Fruit fly (Drosophila melanogaster) whole organism, embryonic: ENCODE measurements around the gene CG42759.

Experiments used
- Atf6 ChIP-seq: fragments of 200-800 bp; sonication (Bioruptor generic); IDR thresholded peaks from 2 replicates; pipeline ENCODE4 v1.3.6; 2022; ENCODE audit warnings: missing biosample characterization, missing genetic modification characterization
- CG10462 ChIP-seq: fragments of 200-800 bp; sonication (Bioruptor generic); optimal IDR thresholded peaks from 2 replicates; lab custom pipeline; 2016; ENCODE audit warnings: missing biosample characterization, missing genetic modification characterization
- CG11398 ChIP-seq: fragments of 200-800 bp; sonication (Bioruptor generic); optimal IDR thresholded peaks from 2 replicates; lab custom pipeline; 2016; ENCODE audit warnings: missing biosample characterization, missing genetic modification characterization
- CG12104 ChIP-seq: fragments of 200-800 bp; sonication (Bioruptor generic); optimal IDR thresholded peaks from 3 replicates; lab custom pipeline; 2016; ENCODE audit warnings: missing biosample characterization, missing genetic modification characterization
- CG1233 ChIP-seq: fragments of 200-800 bp; sonication (Bioruptor generic); optimal IDR thresholded peaks from 4 replicates; lab custom pipeline; 2018; ENCODE audit warnings: missing biosample characterization, mild to moderate bottlenecking, missing genetic modification characterization
- CG13123 ChIP-seq: fragments of 200-800 bp; sonication (Bioruptor generic); optimal IDR thresholded peaks from 2 replicates; lab custom pipeline; 2016; ENCODE audit warnings: missing biosample characterization, missing genetic modification characterization
- CG17568 ChIP-seq: fragments of 200-800 bp; sonication (Bioruptor generic); optimal IDR thresholded peaks from 2 replicates; lab custom pipeline; 2018; ENCODE audit warnings: missing biosample characterization, mild to moderate bottlenecking, missing genetic modification characterization, moderate library complexity
- CG17612 ChIP-seq: fragments of 200-800 bp; sonication (Bioruptor generic); IDR thresholded peaks from 2 replicates; pipeline ENCODE4 v1.3.6; 2022; ENCODE audit warnings: missing biosample characterization, missing genetic modification characterization
- CG1792 ChIP-seq: fragments of 200-800 bp; sonication (Bioruptor generic); optimal IDR thresholded peaks from 2 replicates; lab custom pipeline; 2016; ENCODE audit warnings: missing biosample characterization, missing genetic modification characterization
- CG18619 ChIP-seq: fragments of 200-800 bp; sonication (Bioruptor generic); optimal IDR thresholded peaks from 3 replicates; lab custom pipeline; 2017; ENCODE audit warnings: missing biosample characterization, mild to moderate bottlenecking, missing genetic modification characterization
- CG2120 ChIP-seq: fragments of 200-800 bp; sonication (Bioruptor generic); optimal IDR thresholded peaks from 3 replicates; lab custom pipeline; 2016; ENCODE audit warnings: missing biosample characterization, missing genetic modification characterization
- CG2129 ChIP-seq: fragments of 200-800 bp; sonication (Bioruptor generic); IDR thresholded peaks from 2 replicates; pipeline ENCODE4 v1.3.6; 2022; ENCODE audit warnings: missing biosample characterization, missing genetic modification characterization; ENCODE audit not compliant: partially characterized antibody
- CG3065 ChIP-seq: fragments of 200-800 bp; sonication (Bioruptor generic); optimal IDR thresholded peaks from 2 replicates; lab custom pipeline; 2016; ENCODE audit warnings: missing biosample characterization, missing genetic modification characterization
- CG34422 ChIP-seq: fragments of 200-800 bp; sonication (Bioruptor generic); IDR thresholded peaks from 3 replicates; pipeline ENCODE4 v1.3.6; 2022; ENCODE audit warnings: missing biosample characterization, missing genetic modification characterization
- CG4282 ChIP-seq: fragments of 200-800 bp; sonication (Bioruptor generic); optimal IDR thresholded peaks from 2 replicates; lab custom pipeline; 2016; ENCODE audit warnings: missing biosample characterization, missing genetic modification characterization
- CG43689 ChIP-seq: fragments of 200-800 bp; sonication (Bioruptor generic); IDR thresholded peaks from 2 replicates; pipeline ENCODE4 v1.3.6; 2022; ENCODE audit warnings: missing biosample characterization, missing genetic modification characterization
- CG4424 ChIP-seq: fragments of 200-800 bp; sonication (Bioruptor generic); optimal IDR thresholded peaks from 3 replicates; lab custom pipeline; 2016; ENCODE audit warnings: missing biosample characterization, missing genetic modification characterization
- CG4730 ChIP-seq: fragments of 200-800 bp; sonication (Bioruptor generic); IDR thresholded peaks from 2 replicates; pipeline ENCODE4 v1.3.6; 2022; ENCODE audit warnings: missing biosample characterization, missing genetic modification characterization
- CG5953 ChIP-seq: fragments of 200-800 bp; sonication (Bioruptor generic); IDR thresholded peaks from 2 replicates; pipeline ENCODE4 v1.3.6; 2022; ENCODE audit warnings: missing biosample characterization, missing genetic modification characterization
- CG9932 ChIP-seq: fragments of 200-800 bp; sonication (Bioruptor generic); IDR thresholded peaks from 2 replicates; pipeline ENCODE4 v1.3.6; 2022; ENCODE audit warnings: missing biosample characterization, missing genetic modification characterization
- CHES-1-like ChIP-seq: fragments of 200-800 bp; sonication (Bioruptor generic); optimal IDR thresholded peaks from 2 replicates; lab custom pipeline; 2016; ENCODE audit warnings: missing biosample characterization, missing genetic modification characterization
- CoRest ChIP-seq: fragments of 200-800 bp; sonication (Bioruptor generic); optimal IDR thresholded peaks from 3 replicates; lab custom pipeline; 2018; ENCODE audit warnings: missing biosample characterization, mild to moderate bottlenecking, missing genetic modification characterization, moderate library complexity
- D19B ChIP-seq: fragments of 200-800 bp; sonication (Bioruptor generic); optimal IDR thresholded peaks from 2 replicates; lab custom pipeline; 2017; ENCODE audit warnings: missing biosample characterization, mild to moderate bottlenecking, missing genetic modification characterization
- Ets65A ChIP-seq: fragments of 200-800 bp; sonication (Bioruptor generic); peaks from one replicate; lab custom pipeline; 2016; ENCODE audit warnings: missing biosample characterization, missing genetic modification characterization
- HLHmδ ChIP-seq: fragments of 200-800 bp; sonication (Bioruptor generic); optimal IDR thresholded peaks from 2 replicates; lab custom pipeline; 2018; ENCODE audit warnings: missing biosample characterization, mild to moderate bottlenecking, missing genetic modification characterization, moderate library complexity
- Hand ChIP-seq: fragments of 200-800 bp; sonication (Bioruptor generic); optimal IDR thresholded peaks from 2 replicates; lab custom pipeline; 2017; ENCODE audit warnings: mild to moderate bottlenecking, missing biosample characterization, missing genetic modification reagents, missing genetic modification characterization
- Hr3 ChIP-seq: fragments of 200-800 bp; sonication (Bioruptor generic); optimal IDR thresholded peaks from 3 replicates; lab custom pipeline; 2016; ENCODE audit warnings: missing biosample characterization, missing genetic modification characterization
- MESR4 ChIP-seq: fragments of 200-800 bp; sonication (Bioruptor generic); optimal IDR thresholded peaks from 2 replicates; lab custom pipeline; 2018; ENCODE audit warnings: missing biosample characterization, mild to moderate bottlenecking, missing genetic modification characterization, moderate library complexity
- Meics ChIP-seq: fragments of 200-800 bp; sonication (Bioruptor generic); optimal IDR thresholded peaks from 2 replicates; lab custom pipeline; 2017; ENCODE audit warnings: missing biosample characterization, mild to moderate bottlenecking, missing genetic modification characterization
- Six4 ChIP-seq: fragments of 200-800 bp; sonication (Bioruptor generic); optimal IDR thresholded peaks from 2 replicates; lab custom pipeline; 2016; ENCODE audit warnings: missing biosample characterization, missing genetic modification characterization
- Taf1 ChIP-seq: fragments of 200-800 bp; sonication (Bioruptor generic); IDR thresholded peaks from 2 replicates; pipeline ENCODE4 v1.3.6; 2022; ENCODE audit warnings: missing biosample characterization, missing genetic modification characterization
- ab ChIP-seq: fragments of 200-800 bp; sonication (Bioruptor generic); optimal IDR thresholded peaks from 2 replicates; lab custom pipeline; 2016; ENCODE audit warnings: missing biosample characterization, missing genetic modification characterization
- bcd ChIP-seq: fragments of 200-800 bp; sonication (Bioruptor generic); optimal IDR thresholded peaks from 2 replicates; lab custom pipeline; 2017; ENCODE audit warnings: missing biosample characterization, mild to moderate bottlenecking, missing genetic modification characterization
- caup ChIP-seq: fragments of 200-800 bp; sonication (Bioruptor generic); optimal IDR thresholded peaks from 3 replicates; lab custom pipeline; 2017; ENCODE audit warnings: missing biosample characterization, mild to moderate bottlenecking, missing genetic modification characterization, moderate library complexity; ENCODE audit not compliant: severe bottlenecking
- crp ChIP-seq, 2 experiments: fragments of 200-800 bp; sonication (Bioruptor generic); optimal IDR thresholded peaks; 2 replicates in 1 of 2; 3 replicates in 1 of 2; lab custom pipeline; 2017; ENCODE audit warnings: missing biosample characterization in 2 of 2, missing genetic modification characterization in 2 of 2, mild to moderate bottlenecking in 1 of 2, moderate library complexity in 1 of 2
- da ChIP-seq: fragments of 200-800 bp; sonication (Bioruptor generic); optimal IDR thresholded peaks from 2 replicates; lab custom pipeline; 2016; ENCODE audit warnings: missing biosample characterization, missing genetic modification characterization
- danr ChIP-seq: fragments of 200-800 bp; sonication (Bioruptor generic); IDR thresholded peaks from 2 replicates; pipeline ENCODE4 v1.3.6; 2022; ENCODE audit warnings: missing biosample characterization, missing genetic modification characterization
- dmrt99B ChIP-seq: fragments of 200-800 bp; sonication (Bioruptor generic); optimal IDR thresholded peaks from 2 replicates; lab custom pipeline; 2018; ENCODE audit warnings: missing biosample characterization, mild to moderate bottlenecking, missing genetic modification characterization, moderate library complexity
- esg ChIP-seq: fragments of 200-800 bp; sonication (Bioruptor generic); conservative IDR thresholded peaks from 2 replicates; pipeline ENCODE4 v1.3.6; 2022; ENCODE audit warnings: missing biosample characterization, missing genetic modification characterization
- gro ChIP-seq: fragments of 200-800 bp; sonication (Bioruptor generic); optimal IDR thresholded peaks from 2 replicates; lab custom pipeline; 2016; ENCODE audit warnings: missing biosample characterization, missing genetic modification characterization
- ind ChIP-seq: fragments of 200-800 bp; sonication (Bioruptor generic); optimal IDR thresholded peaks from 3 replicates; lab custom pipeline; 2016; ENCODE audit warnings: missing biosample characterization, missing genetic modification characterization
- inv ChIP-seq: fragments of 200-800 bp; sonication (Bioruptor generic); IDR thresholded peaks from 2 replicates; pipeline ENCODE4 v1.3.6; 2022; ENCODE audit warnings: missing biosample characterization, missing genetic modification characterization; ENCODE audit not compliant: partially characterized antibody
- kah ChIP-seq: fragments of 200-800 bp; sonication (Bioruptor generic); optimal IDR thresholded peaks from 2 replicates; lab custom pipeline; 2018; ENCODE audit warnings: missing biosample characterization, mild to moderate bottlenecking, missing genetic modification characterization
- kay ChIP-seq: fragments of 200-800 bp; sonication (Bioruptor generic); optimal IDR thresholded peaks from 2 replicates; lab custom pipeline; 2016; ENCODE audit warnings: missing biosample characterization, missing genetic modification characterization
- lbe ChIP-seq: fragments of 200-800 bp; sonication (Bioruptor generic); optimal IDR thresholded peaks from 2 replicates; lab custom pipeline; 2016; ENCODE audit warnings: missing biosample characterization, mild to moderate bottlenecking, missing genetic modification characterization
- maf-S ChIP-seq: fragments of 200-800 bp; sonication (Bioruptor generic); optimal IDR thresholded peaks from 2 replicates; lab custom pipeline; 2016; ENCODE audit warnings: missing biosample characterization, missing genetic modification characterization
- mam ChIP-seq: fragments of 200-800 bp; sonication (Bioruptor generic); optimal IDR thresholded peaks from 3 replicates; lab custom pipeline; 2016; ENCODE audit warnings: missing biosample characterization, missing genetic modification characterization
- onecut ChIP-seq: fragments of 200-800 bp; sonication (Bioruptor generic); IDR thresholded peaks from 2 replicates; pipeline ENCODE4 v1.3.6; 2022; ENCODE audit warnings: missing biosample characterization, missing genetic modification characterization
- psq ChIP-seq: fragments of 200-800 bp; sonication (Bioruptor generic); optimal IDR thresholded peaks from 2 replicates; lab custom pipeline; 2017; ENCODE audit warnings: missing biosample characterization, missing genetic modification characterization
- ssp ChIP-seq: fragments of 200-800 bp; sonication (Bioruptor generic); IDR thresholded peaks from 2 replicates; pipeline ENCODE4 v1.3.6; 2022; ENCODE audit warnings: missing biosample characterization, missing genetic modification characterization

Gene CG42759

dm6 chr3R:10100498-10101196 lies 42.2 kb upstream of the CG42759 start (continued):
- TF ChIP-seq Atf6 (0 out of 2 replicates have a peak, but pooled peaks have one; percentile 30), CoRest (tag; lab: Kevin White, UChicago) (peak; percentile 33), crp (GFP tag; optimal IDR thresholded peaks at IDR 0.05; lab: Kevin White, UChicago) (no peak), lbe (GFP tag; lab: Kevin White, UChicago) (no peak), bcd (peak; percentile 52), CG4424 (GFP tag; lab: Kevin White, UChicago) (peak; percentile 9), CG4730 (GFP tag; lab: Robert Waterston, UW) (0 out of 2 replicates have a peak, but pooled peaks have one; percentile 18), ssp (GFP tag; lab: Robert Waterston, UW) (no peak), CG5953 (GFP tag; lab: Robert Waterston, UW) (peak; percentile 38; the same call in 1 of the 2 replicates), da (GFP tag; lab: Kevin White, UChicago) (no peak), CG43689 (GFP tag; lab: Robert Waterston, UW) (no peak), psq (GFP tag; lab: Kevin White, UChicago) (no peak), CG13123 (GFP tag; lab: Kevin White, UChicago) (no peak), CG18619 (GFP tag; lab: Kevin White, UChicago) (no peak), Hr3 (GFP tag; lab: Kevin White, UChicago) (no peak), CG4282 (GFP tag; lab: Kevin White, UChicago) (no peak), CG10462 (GFP tag; lab: Kevin White, UChicago) (no peak), inv (no peak), CG17568 (GFP tag; lab: Kevin White, UChicago) (no peak), ab (GFP tag; lab: Kevin White, UChicago) (no peak), kah (GFP tag; lab: Kevin White, UChicago) (no peak), CG2120 (GFP tag; lab: Kevin White, UChicago) (peak; percentile 10), mam (peak; percentile 3), esg (GFP tag; lab: Robert Waterston, UW) (no peak), kay (GFP tag; lab: Kevin White, UChicago) (no peak), Six4 (GFP tag; lab: Kevin White, UChicago) (peak; percentile 33), CG3065 (GFP tag; lab: Kevin White, UChicago) (peak; percentile 93), MESR4 (GFP tag; lab: Kevin White, UChicago) (no peak), dmrt99B (peak; percentile 1), Meics (GFP tag; lab: Kevin White, UChicago) (peak; percentile 51), CHES-1-like (GFP tag; lab: Kevin White, UChicago) (no peak), caup (GFP tag; lab: Kevin White, UChicago) (peak; percentile 45), onecut (GFP tag; lab: Robert Waterston, UW) (peak; percentile 32; the same call in 1 of the 2 replicates), maf-S (GFP tag; lab: Kevin White, UChicago) (no peak), Taf1 (GFP tag; lab: Robert Waterston, UW) (no peak), gro (peak; percentile 60), CG1233 (GFP tag; lab: Kevin White, UChicago) (peak; percentile 14), danr (GFP tag; lab: Robert Waterston, UW) (no peak), CG17612 (GFP tag; lab: Robert Waterston, UW) (peak; percentile 64; the same call in 1 of the 2 replicates), Hand (GFP tag; lab: Kevin White, UChicago) (no peak), CG11398 (GFP tag; lab: Kevin White, UChicago) (no peak), D19B (GFP tag; lab: Kevin White, UChicago) (peak; percentile 63), CG12104 (GFP tag; lab: Kevin White, UChicago) (no peak), CG2129 (GFP tag; lab: Robert Waterston, UW) (no peak), CG9932 (GFP tag; lab: Robert Waterston, UW) (peak; percentile 68), HLHmδ (GFP tag; lab: Kevin White, UChicago) (peak; percentile 15), CG1792 (GFP tag; lab: Kevin White, UChicago) (no peak), ind (GFP tag; lab: Kevin White, UChicago) (peak; percentile 50), CG34422 (GFP tag; lab: Robert Waterston, UW) (no peak), Ets65A (GFP tag; lab: Kevin White, UChicago) (peak; percentile 93)
